Worm (Caenorhabditis elegans) whole organism, early embryonic: ENCODE results near the gene C06G4.4.

ENCODE experiments used
- B0310.2 ChIP-seq: sonication (generic microtip); optimal IDR thresholded peaks from 2 replicates; lab custom pipeline; 2016; ENCODE audit warnings: mild to moderate bottlenecking, missing genetic modification characterization, missing compliant biosample characterization
- F13C5.2 ChIP-seq: sonication (generic microtip); optimal IDR thresholded peaks from 2 replicates; lab custom pipeline; 2017; ENCODE audit warnings: mild to moderate bottlenecking, missing genetic modification characterization, inconsistent platforms, missing compliant biosample characterization
- aly-1 ChIP-seq: sonication (generic microtip); optimal IDR thresholded peaks from 2 replicates; lab custom pipeline; 2016; ENCODE audit warnings: missing genetic modification characterization, missing compliant biosample characterization
- ama-1 ChIP-seq: fragments of 150-350 bp; optimal IDR thresholded peaks from 2 replicates; lab custom pipeline; 2014
- ceh-13 ChIP-seq: fragments of 200-800 bp; sonication (Bioruptor generic); optimal IDR thresholded peaks from 2 replicates; lab custom pipeline; 2018; ENCODE audit warnings: mild to moderate bottlenecking, missing genetic modification characterization, missing compliant biosample characterization
- flt-1 ChIP-seq: fragments of 200-800 bp; sonication (Bioruptor generic); IDR thresholded peaks from 2 replicates; pipeline ENCODE4 v1.3.6; 2022; ENCODE audit warnings: missing genetic modification characterization, missing compliant biosample characterization
- hmbx-1 ChIP-seq: sonication (generic microtip); optimal IDR thresholded peaks from 2 replicates; lab custom pipeline; 2016; ENCODE audit warnings: mild to moderate bottlenecking, missing genetic modification characterization, missing compliant biosample characterization
- scrt-1 ChIP-seq: fragments of 200-800 bp; sonication (Bioruptor generic); IDR thresholded peaks from 2 replicates; pipeline ENCODE4 v1.3.6; 2022; ENCODE audit warnings: missing genetic modification characterization, missing compliant biosample characterization

DNA sequence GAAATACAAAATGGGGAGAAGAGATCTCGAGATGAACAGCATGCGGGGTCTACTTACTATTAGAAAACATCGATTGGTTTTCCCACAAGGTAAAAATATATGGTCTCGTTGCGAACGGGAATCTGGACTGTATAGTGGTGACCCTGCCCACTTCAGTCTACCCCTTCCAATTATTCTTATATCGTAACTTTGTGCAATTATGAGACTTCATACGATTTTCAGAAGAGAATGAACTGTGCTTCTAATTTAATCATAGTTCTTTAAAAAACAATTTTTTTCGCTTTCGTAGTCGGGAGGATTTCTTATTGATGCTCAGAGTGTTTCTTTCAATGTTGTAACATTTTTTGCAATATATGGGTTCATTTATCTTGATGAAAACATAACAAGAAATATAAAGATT lies 5.6 kb downstream of the C06G4.4 start, which contains the start of gene F54H12.5:
- no peak for TF ChIP-seq ama-1
- no peak for TF ChIP-seq F13C5.2 (tag; lab: Kevin White, UChicago)
- no peak for TF ChIP-seq aly-1 (tag; lab: Kevin White, UChicago)
- TF ChIP-seq ceh-13, result no peak
- TF ChIP-seq B0310.2 (tag; lab: Kevin White, UChicago), result no peak
- no peak for TF ChIP-seq hmbx-1
- no peak for TF ChIP-seq flt-1 (GFP tag; lab: Robert Waterston, UW)
- no peak for TF ChIP-seq scrt-1 (GFP tag; lab: Robert Waterston, UW)
